Fruit fly (Drosophila melanogaster) whole organism, prepupa: Measurements from ENCODE around the gene stai.

Experiments used
- CG7368 ChIP-seq: fragments of 200-800 bp; sonication (Bioruptor generic); optimal IDR thresholded peaks from 3 replicates; lab custom pipeline; 2016; ENCODE audit warnings: missing biosample characterization, missing genetic modification characterization
- CG8632 ChIP-seq: fragments of 200-800 bp; sonication (Bioruptor generic); optimal IDR thresholded peaks from 3 replicates; lab custom pipeline; 2016; ENCODE audit warnings: missing biosample characterization, missing genetic modification characterization
- Ets21C ChIP-seq: fragments of 200-800 bp; sonication (Bioruptor generic); optimal IDR thresholded peaks from 3 replicates; lab custom pipeline; 2016; ENCODE audit warnings: missing biosample characterization, missing genetic modification characterization
- Gug ChIP-seq: fragments of 200-800 bp; sonication (Bioruptor generic); IDR thresholded peaks from 2 replicates; pipeline ENCODE4 v1.3.6; 2022; ENCODE audit warnings: missing biosample characterization, missing genetic modification characterization
- Hr39 ChIP-seq: fragments of 200-800 bp; sonication (Bioruptor generic); optimal IDR thresholded peaks from 2 replicates; lab custom pipeline; 2016; ENCODE audit warnings: missing biosample characterization, missing genetic modification characterization
- Smox ChIP-seq: fragments of 200-800 bp; sonication (Bioruptor generic); optimal IDR thresholded peaks from 3 replicates; lab custom pipeline; 2016; ENCODE audit warnings: missing biosample characterization, missing genetic modification characterization
- acj6 ChIP-seq: fragments of 200-800 bp; sonication (Bioruptor generic); optimal IDR thresholded peaks from 3 replicates; lab custom pipeline; 2016; ENCODE audit warnings: missing biosample characterization, missing genetic modification characterization
- esn ChIP-seq: fragments of 200-800 bp; sonication (Bioruptor generic); optimal IDR thresholded peaks from 2 replicates; lab custom pipeline; 2016; ENCODE audit warnings: missing biosample characterization, mild to moderate bottlenecking, missing genetic modification characterization, moderate library complexity
- fd59A ChIP-seq: fragments of 200-800 bp; sonication (Bioruptor generic); optimal IDR thresholded peaks from 2 replicates; lab custom pipeline; 2017; ENCODE audit warnings: missing biosample characterization, mild to moderate bottlenecking, missing genetic modification characterization, missing genetic modification reagents
- spab ChIP-seq: fragments of 200-800 bp; sonication (Bioruptor generic); optimal IDR thresholded peaks from 2 replicates; lab custom pipeline; 2017; ENCODE audit warnings: missing biosample characterization, mild to moderate bottlenecking, missing genetic modification characterization, missing genetic modification reagents

dm6 chr2L:6139082-6139481, 38.9 kb downstream of the stai start, which contains the start of gene CG13991:
- TF ChIP-seq CG8632 (GFP tag; lab: Kevin White, UChicago) (no peak), Gug (GFP tag; lab: Robert Waterston, UW) (no peak), esn (GFP tag; lab: Kevin White, UChicago) (no peak), fd59A (no peak), acj6 (GFP tag; lab: Kevin White, UChicago) (no peak), Hr39 (no peak), CG7368 (GFP tag; lab: Kevin White, UChicago) (no peak), spab (GFP tag; lab: Kevin White, UChicago) (no peak), Ets21C (GFP tag; lab: Kevin White, UChicago) (no peak), Smox (GFP tag; lab: Kevin White, UChicago) (no peak)
